Fruit fly (Drosophila melanogaster) whole organism, embryonic: ENCODE data around the gene pyd.
A peak's percentile ranks its signal among the peaks of the same experiment; 100 is the strongest.

Experiments used
- B-H1 ChIP-seq: fragments of 200-800 bp; sonication (Bioruptor generic); IDR thresholded peaks from 3 replicates; pipeline ENCODE4 v1.3.6; 2022; ENCODE audit warnings: missing biosample characterization, missing genetic modification characterization
- Bgb ChIP-seq: fragments of 200-800 bp; sonication (Bioruptor generic); IDR thresholded peaks from 2 replicates; pipeline ENCODE4 v1.3.6; 2022; ENCODE audit warnings: missing biosample characterization, missing genetic modification characterization; ENCODE audit not compliant: partially characterized antibody
- CG10565 ChIP-seq: fragments of 200-800 bp; sonication (Bioruptor generic); optimal IDR thresholded peaks from 3 replicates; lab custom pipeline; 2016; ENCODE audit warnings: missing biosample characterization, mild to moderate bottlenecking, missing genetic modification characterization
- CG12104 ChIP-seq: fragments of 200-800 bp; sonication (Bioruptor generic); optimal IDR thresholded peaks from 3 replicates; lab custom pipeline; 2016; ENCODE audit warnings: missing biosample characterization, missing genetic modification characterization
- CG12155 ChIP-seq: fragments of 200-800 bp; sonication (Bioruptor generic); optimal IDR thresholded peaks from 3 replicates; lab custom pipeline; 2016; ENCODE audit warnings: missing biosample characterization, missing genetic modification characterization
- CG12219 ChIP-seq: fragments of 200-800 bp; sonication (Bioruptor generic); optimal IDR thresholded peaks from 3 replicates; lab custom pipeline; 2018; ENCODE audit warnings: missing biosample characterization, mild to moderate bottlenecking, missing genetic modification characterization
- CG12236 ChIP-seq: fragments of 200-800 bp; sonication (Bioruptor generic); optimal IDR thresholded peaks from 2 replicates; lab custom pipeline; 2016; ENCODE audit warnings: missing biosample characterization, missing genetic modification characterization
- CG12744 ChIP-seq: fragments of 200-800 bp; sonication (Bioruptor generic); optimal IDR thresholded peaks from 2 replicates; lab custom pipeline; 2016; ENCODE audit warnings: missing biosample characterization, missing genetic modification characterization
- CG15011 ChIP-seq: fragments of 200-800 bp; sonication (Bioruptor generic); optimal IDR thresholded peaks from 3 replicates; lab custom pipeline; 2018; ENCODE audit warnings: missing biosample characterization, mild to moderate bottlenecking, missing genetic modification characterization
- CG15073 ChIP-seq: fragments of 200-800 bp; sonication (Bioruptor generic); optimal IDR thresholded peaks from 2 replicates; lab custom pipeline; 2016; ENCODE audit warnings: missing biosample characterization, missing genetic modification characterization
- CG16813 ChIP-seq: fragments of 200-800 bp; sonication (Bioruptor generic); IDR thresholded peaks from 3 replicates; pipeline ENCODE4 v1.3.6; 2022; ENCODE audit warnings: missing biosample characterization, missing genetic modification characterization; ENCODE audit not compliant: partially characterized antibody
- CG18011 ChIP-seq: fragments of 200-800 bp; sonication (Bioruptor generic); optimal IDR thresholded peaks from 2 replicates; lab custom pipeline; 2017; ENCODE audit warnings: missing biosample characterization, missing genetic modification characterization, mild to moderate bottlenecking, moderate library complexity, missing genotype
- CG2120 ChIP-seq: fragments of 200-800 bp; sonication (Bioruptor generic); optimal IDR thresholded peaks from 3 replicates; lab custom pipeline; 2016; ENCODE audit warnings: missing biosample characterization, missing genetic modification characterization
- CG30403 ChIP-seq: fragments of 200-800 bp; sonication (Bioruptor generic); optimal IDR thresholded peaks from 3 replicates; lab custom pipeline; 2016; ENCODE audit warnings: missing biosample characterization, missing genetic modification characterization
- CG31365 ChIP-seq: fragments of 200-800 bp; sonication (Bioruptor generic); optimal IDR thresholded peaks from 2 replicates; lab custom pipeline; 2018; ENCODE audit warnings: missing biosample characterization, mild to moderate bottlenecking, missing genetic modification characterization
- CG32772 ChIP-seq: fragments of 200-800 bp; sonication (Bioruptor generic); IDR thresholded peaks from 2 replicates; pipeline ENCODE4 v1.3.6; 2022; ENCODE audit warnings: missing biosample characterization, missing genetic modification characterization
- CG34224 ChIP-seq: fragments of 200-800 bp; sonication (Bioruptor generic); IDR thresholded peaks from 3 replicates; pipeline ENCODE4 v1.3.6; 2022; ENCODE audit warnings: missing biosample characterization, missing genetic modification characterization; ENCODE audit not compliant: partially characterized antibody
- CG4282 ChIP-seq: fragments of 200-800 bp; sonication (Bioruptor generic); optimal IDR thresholded peaks from 2 replicates; lab custom pipeline; 2016; ENCODE audit warnings: missing biosample characterization, missing genetic modification characterization
- CG4424 ChIP-seq: fragments of 200-800 bp; sonication (Bioruptor generic); optimal IDR thresholded peaks from 3 replicates; lab custom pipeline; 2016; ENCODE audit warnings: missing biosample characterization, missing genetic modification characterization
- CG6854 ChIP-seq: fragments of 200-800 bp; sonication (Bioruptor generic); optimal IDR thresholded peaks from 3 replicates; lab custom pipeline; 2017; ENCODE audit warnings: missing biosample characterization, mild to moderate bottlenecking, missing genetic modification characterization
- D ChIP-seq, 2 experiments: fragments of 200-800 bp in 1 of 2; fragments of >200 bp in 1 of 2; sonication (Bioruptor generic) in 1 of 2; optimal IDR thresholded peaks; 2 replicates in 1 of 2; 3 replicates in 1 of 2; lab custom pipeline; 2017; ENCODE audit warnings: mild to moderate bottlenecking in 1 of 2, missing biosample characterization in 1 of 2, missing genetic modification characterization in 1 of 2, missing genetic modification reagents in 1 of 2
- HLH54F ChIP-seq: fragments of 200-800 bp; sonication (Bioruptor generic); optimal IDR thresholded peaks from 3 replicates; lab custom pipeline; 2016; ENCODE audit warnings: missing biosample characterization, missing genetic modification characterization
- HmgZ ChIP-seq: fragments of 200-800 bp; sonication (Bioruptor generic); optimal IDR thresholded peaks from 2 replicates; lab custom pipeline; 2018; ENCODE audit warnings: missing biosample characterization, mild to moderate bottlenecking, missing genetic modification characterization
- Lim3 ChIP-seq: fragments of 200-800 bp; sonication (Bioruptor generic); IDR thresholded peaks from 2 replicates; pipeline ENCODE4 v1.3.6; 2022; ENCODE audit warnings: missing biosample characterization, missing genetic modification characterization
- Rfx ChIP-seq: fragments of 200-800 bp; sonication (Bioruptor generic); IDR thresholded peaks from 2 replicates; pipeline ENCODE4 v1.3.6; 2022; ENCODE audit warnings: missing biosample characterization, missing genetic modification characterization
- Tbp ChIP-seq: fragments of >200 bp; optimal IDR thresholded peaks from 2 replicates; lab custom pipeline; 2018; ENCODE audit warnings: missing biosample characterization, missing genetic modification characterization
- Trl ChIP-seq, 3 experiments: fragments of >200 bp in 2 of 3; fragments of 200-800 bp in 1 of 3; sonication (Bioruptor generic) in 1 of 3; optimal IDR thresholded peaks; 2 replicates in 1 of 3; 3 replicates in 2 of 3; lab custom pipeline; 2016 to 2017; ENCODE audit warnings: missing biosample characterization in 1 of 3, missing genetic modification characterization in 1 of 3
- btn ChIP-seq: fragments of 200-800 bp; sonication (Bioruptor generic); optimal IDR thresholded peaks from 2 replicates; lab custom pipeline; 2016; ENCODE audit warnings: missing biosample characterization, missing genetic modification characterization
- ci ChIP-seq: fragments of 200-800 bp; sonication (Bioruptor generic); IDR thresholded peaks from 3 replicates; pipeline ENCODE4 v1.3.6; 2022; ENCODE audit warnings: missing biosample characterization, missing genetic modification characterization
- ewg ChIP-seq: fragments of 200-800 bp; sonication (Bioruptor generic); optimal IDR thresholded peaks from 3 replicates; lab custom pipeline; 2017; ENCODE audit warnings: mild to moderate bottlenecking, missing biosample characterization, missing genetic modification reagents, missing genetic modification characterization
- gce ChIP-seq: fragments of 200-800 bp; sonication (Bioruptor generic); IDR thresholded peaks from 3 replicates; pipeline ENCODE4 v1.3.6; 2022; ENCODE audit warnings: missing biosample characterization, missing genetic modification characterization
- gcm ChIP-seq: fragments of 200-800 bp; sonication (Bioruptor generic); optimal IDR thresholded peaks from 2 replicates; lab custom pipeline; 2019; ENCODE audit warnings: missing biosample characterization, mild to moderate bottlenecking, missing genetic modification characterization, moderate library complexity
- gem ChIP-seq: fragments of 200-800 bp; sonication (Bioruptor generic); optimal IDR thresholded peaks from 2 replicates; lab custom pipeline; 2019; ENCODE audit warnings: missing biosample characterization, mild to moderate bottlenecking, missing genetic modification characterization, moderate library complexity
- gro ChIP-seq: fragments of 200-800 bp; sonication (Bioruptor generic); optimal IDR thresholded peaks from 2 replicates; lab custom pipeline; 2016; ENCODE audit warnings: missing biosample characterization, missing genetic modification characterization
- hbn ChIP-seq: fragments of 200-800 bp; sonication (Bioruptor generic); IDR thresholded peaks from 2 replicates; pipeline ENCODE4 v1.3.6; 2022; ENCODE audit warnings: missing biosample characterization, missing genetic modification characterization; ENCODE audit not compliant: partially characterized antibody
- her ChIP-seq: fragments of 200-800 bp; sonication (Bioruptor generic); optimal IDR thresholded peaks from 2 replicates; lab custom pipeline; 2016; ENCODE audit warnings: missing biosample characterization, missing genetic modification characterization
- lola ChIP-seq, 3 experiments: fragments of >200 bp in 2 of 3; fragments of 200-800 bp in 1 of 3; sonication (Bioruptor generic) in 1 of 3; optimal IDR thresholded peaks; 2 replicates each; lab custom pipeline; 2017 to 2019; ENCODE audit warnings: missing biosample characterization in 3 of 3, missing genetic modification characterization in 3 of 3, mild to moderate bottlenecking in 1 of 3, moderate library complexity in 1 of 3
- nerfin-1 ChIP-seq: fragments of 200-800 bp; sonication (Bioruptor generic); optimal IDR thresholded peaks from 3 replicates; lab custom pipeline; 2019; ENCODE audit warnings: missing biosample characterization, mild to moderate bottlenecking, missing genetic modification characterization, moderate library complexity
- peb ChIP-seq: fragments of 200-800 bp; sonication (Bioruptor generic); IDR thresholded peaks from 2 replicates; pipeline ENCODE4 v1.3.6; 2022; ENCODE audit warnings: missing biosample characterization, missing genetic modification characterization
- psq ChIP-seq: fragments of 200-800 bp; sonication (Bioruptor generic); optimal IDR thresholded peaks from 2 replicates; lab custom pipeline; 2017; ENCODE audit warnings: missing biosample characterization, missing genetic modification characterization
- sc ChIP-seq, 3 experiments: fragments of >200 bp in 2 of 3; fragments of 200-800 bp in 1 of 3; sonication (Bioruptor generic) in 1 of 3; optimal IDR thresholded peaks; 2 replicates in 2 of 3; 3 replicates in 1 of 3; lab custom pipeline; 2017; ENCODE audit warnings: mild to moderate bottlenecking in 1 of 3, missing biosample characterization in 1 of 3, missing genetic modification characterization in 1 of 3, missing genetic modification reagents in 1 of 3
- sug ChIP-seq: fragments of 200-800 bp; optimal IDR thresholded peaks from 2 replicates; lab custom pipeline; 2019; ENCODE audit warnings: missing biosample characterization, mild to moderate bottlenecking, missing genetic modification characterization, moderate library complexity
- tap ChIP-seq: fragments of 200-800 bp; optimal IDR thresholded peaks from 3 replicates; lab custom pipeline; 2019; ENCODE audit warnings: missing biosample characterization, mild to moderate bottlenecking, missing genetic modification characterization, moderate library complexity
- trh ChIP-seq: fragments of 200-800 bp; sonication (Bioruptor generic); optimal IDR thresholded peaks from 2 replicates; lab custom pipeline; 2016; ENCODE audit warnings: missing biosample characterization, missing genetic modification characterization
- ttk ChIP-seq: fragments of 200-800 bp; sonication (Bioruptor generic); IDR thresholded peaks from 2 replicates; pipeline ENCODE4 v2.1.2; 2022; ENCODE audit warnings: missing biosample characterization, missing genetic modification characterization
- tup ChIP-seq: fragments of 200-800 bp; sonication (Bioruptor generic); optimal IDR thresholded peaks from 2 replicates; lab custom pipeline; 2016; ENCODE audit warnings: missing biosample characterization, mild to moderate bottlenecking, missing genetic modification characterization, moderate library complexity
- vvl ChIP-seq: fragments of 200-800 bp; sonication (Bioruptor generic); IDR thresholded peaks from 2 replicates; pipeline ENCODE4 v1.3.6; 2022; ENCODE audit warnings: missing biosample characterization, missing genetic modification characterization

The pyd gene

dm6 chr3R:8810397-8811184 lies 121.1 kb downstream of the pyd start (continued):
- TF ChIP-seq hbn (GFP tag; lab: Robert Waterston, UW): no peak
- peak; percentile 96 for TF ChIP-seq sug
- peak; percentile 73 for TF ChIP-seq CG4282 (GFP tag; lab: Kevin White, UChicago)
- peak; percentile 64 for TF ChIP-seq CG2120 (GFP tag; lab: Kevin White, UChicago)
- no peak for TF ChIP-seq CG34224 (GFP tag; lab: Robert Waterston, UW)
- peak; percentile 89 for TF ChIP-seq tup (GFP tag; lab: Kevin White, UChicago)
- TF ChIP-seq ewg (GFP tag; lab: Kevin White, UChicago): peak; percentile 74
- peak; percentile 95 for TF ChIP-seq ci (GFP tag; lab: Robert Waterston, UW)
- TF ChIP-seq D (optimal IDR thresholded peaks at IDR 0.05; lab: Kevin White, UChicago): no peak
- peak; percentile 61 for TF ChIP-seq D (GFP tag; optimal IDR thresholded peaks at IDR 0.05; lab: Kevin White, UChicago)
- TF ChIP-seq CG4424 (GFP tag; lab: Kevin White, UChicago): peak; percentile 44
- no peak; the same call in 1 of the 2 replicates for TF ChIP-seq Lim3 (GFP tag; lab: Robert Waterston, UW)
- peak; percentile 59 for TF ChIP-seq CG18011
- no peak for TF ChIP-seq Trl (optimal IDR thresholded peaks at IDR 0.05; lab: Kevin White, UChicago)
- peak; percentile 41 for TF ChIP-seq Trl (GFP tag; optimal IDR thresholded peaks at IDR 0.05; lab: Kevin White, UChicago)
- TF ChIP-seq CG31365 (tag; lab: Kevin White, UChicago): peak; percentile 91
- peak; percentile 5 for TF ChIP-seq CG15073
- TF ChIP-seq gem (tag; lab: Kevin White, UChicago): peak; percentile 69
- TF ChIP-seq CG10565 (GFP tag; lab: Kevin White, UChicago): no peak
- no peak for TF ChIP-seq Tbp (GFP tag; lab: Kevin White, UChicago)
- no peak for TF ChIP-seq CG12155 (GFP tag; lab: Kevin White, UChicago)
- TF ChIP-seq btn: peak; percentile 80
- TF ChIP-seq her (GFP tag; lab: Kevin White, UChicago): peak; percentile 78
- TF ChIP-seq CG30403 (GFP tag; lab: Kevin White, UChicago): no peak
- TF ChIP-seq peb (GFP tag; lab: Robert Waterston, UW): peak; percentile 43; the same call in 1 of the 2 replicates
- peak; percentile 60 for TF ChIP-seq CG32772 (GFP tag; lab: Robert Waterston, UW)
- peak; percentile 39 for TF ChIP-seq trh (GFP tag; lab: Kevin White, UChicago)
- peak; percentile 88 for TF ChIP-seq CG12236 (GFP tag; lab: Kevin White, UChicago)
- peak; percentile 97 for TF ChIP-seq HmgZ
- no peak for TF ChIP-seq sc (optimal IDR thresholded peaks at IDR 0.05; lab: Kevin White, UChicago)
- TF ChIP-seq sc (GFP tag; optimal IDR thresholded peaks at IDR 0.05; lab: Kevin White, UChicago): peak; percentile 84
- TF ChIP-seq psq (GFP tag; lab: Kevin White, UChicago): peak; percentile 71
- TF ChIP-seq gcm: peak; percentile 94
- TF ChIP-seq lola (GFP tag; optimal IDR thresholded peaks at IDR 0.05; lab: Kevin White, UChicago): peak in 1 of 3 experiments; percentile 62
- TF ChIP-seq gce (GFP tag; lab: Robert Waterston, UW): peak; percentile 84
- TF ChIP-seq ttk (GFP tag; lab: Robert Waterston, UW): no peak; the same call in 1 of the 2 replicates
- peak; percentile 81 for TF ChIP-seq CG15011 (GFP tag; lab: Kevin White, UChicago)
- TF ChIP-seq CG16813: no peak
- peak; percentile 88 for TF ChIP-seq gro (GFP tag; lab: Kevin White, UChicago)
- peak; percentile 90 for TF ChIP-seq CG12219 (GFP tag; lab: Kevin White, UChicago)
- peak; percentile 74 for TF ChIP-seq Rfx
- TF ChIP-seq HLH54F: peak; percentile 59
- peak; percentile 47 for TF ChIP-seq B-H1
- peak; percentile 46 for TF ChIP-seq vvl (GFP tag; lab: Robert Waterston, UW)
- peak; percentile 85 for TF ChIP-seq nerfin-1
- TF ChIP-seq CG12744: peak; percentile 73
- peak; percentile 25; the same call in 1 of the 2 replicates for TF ChIP-seq Bgb (GFP tag; lab: Robert Waterston, UW)
- TF ChIP-seq CG6854 (GFP tag; lab: Kevin White, UChicago): peak; percentile 82
- peak; percentile 82 for TF ChIP-seq tap (tag; lab: Kevin White, UChicago)
- TF ChIP-seq CG12104 (GFP tag; lab: Kevin White, UChicago): peak; percentile 89
